Worm (Caenorhabditis elegans): ENCODE measurements around the gene C18B2.3.

The C18B2.3 gene

ce11 chrX:3605727-3606126, 4.1 kb downstream of the C18B2.3 start, which contains the start of gene C18B2.4 (continued):
- TF ChIP-seq ceh-82 (tag; optimal IDR thresholded peaks at IDR 0.05) (peak; percentile 45 to 82 (median 67)), nhr-237 (tag; optimal IDR thresholded peaks at IDR 0.05) (peak; percentile 15), nhr-84 (tag; optimal IDR thresholded peaks at IDR 0.05) (no peak), Y116A8C.19 (tag; optimal IDR thresholded peaks at IDR 0.05; ENCODE audit: borderline replicate concordance) (no peak), elt-2 (tag; optimal IDR thresholded peaks at IDR 0.05) (peak; percentile 36), F16B12.6 (tag; optimal IDR thresholded peaks at IDR 0.05) (peak; percentile 48), sptf-1 (tag; optimal IDR thresholded peaks at IDR 0.05) (no peak), dsc-1 (tag; optimal IDR thresholded peaks at IDR 0.05) (peak; percentile 45), unc-86 (tag; optimal IDR thresholded peaks at IDR 0.05) (peak; percentile 48), alr-1 (tag; optimal IDR thresholded peaks at IDR 0.05; ENCODE audit: borderline replicate concordance) (no peak), zag-1 (tag; optimal IDR thresholded peaks at IDR 0.05) (no peak), nhr-76 (tag; optimal IDR thresholded peaks at IDR 0.05) (no peak), swsn-7 (tag; optimal IDR thresholded peaks at IDR 0.05) (peak; percentile 40), C16A3.4 (tag; optimal IDR thresholded peaks at IDR 0.05) (peak; percentile 80), tlp-1 (tag; optimal IDR thresholded peaks at IDR 0.05) (no peak), dpl-1 (GFP tag; optimal IDR thresholded peaks at IDR 0.05) (peak; percentile 15 to 49 (median 29)), lin-35 (GFP tag; optimal IDR thresholded peaks at IDR 0.05) (peak; percentile 45 to 79), egl-13 (tag; optimal IDR thresholded peaks at IDR 0.05) (peak; percentile 48), nhr-20 (tag; optimal IDR thresholded peaks at IDR 0.05) (peak; percentile 67)

DNA sequence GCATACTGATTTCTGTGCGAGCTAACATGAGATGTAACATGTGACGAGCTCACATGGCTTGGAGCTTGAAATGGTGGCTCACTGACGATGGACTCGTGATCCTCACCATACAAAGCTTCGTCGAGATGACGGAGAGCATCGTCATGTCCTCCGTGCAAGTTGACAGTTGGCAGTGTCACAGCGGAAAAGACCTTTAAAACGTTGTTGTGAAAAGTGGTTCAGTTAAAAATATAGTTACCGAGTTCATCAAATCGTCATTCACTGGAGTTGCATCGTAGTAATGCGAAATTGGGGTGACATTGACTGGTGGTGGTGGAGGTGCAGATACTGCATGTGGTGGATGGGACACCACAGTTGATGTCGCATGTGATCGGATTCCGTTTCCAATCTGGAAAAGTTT, 8.8 kb downstream of the C18B2.3 start:
- no peak for TF ChIP-seq ztf-11 (tag; optimal IDR thresholded peaks at IDR 0.05)
- no peak for TF ChIP-seq sup-37 (GFP tag; optimal IDR thresholded peaks at IDR 0.05)
- no peak for TF ChIP-seq snu-23 (GFP tag; optimal IDR thresholded peaks at IDR 0.05)
- no peak for TF ChIP-seq xbp-1 (tag; optimal IDR thresholded peaks at IDR 0.05)
- no peak for TF ChIP-seq egl-13 (tag; optimal IDR thresholded peaks at IDR 0.05)
- no peak for TF ChIP-seq swsn-7 (tag; optimal IDR thresholded peaks at IDR 0.05)
- no peak for TF ChIP-seq egl-27 (tag; optimal IDR thresholded peaks at IDR 0.05)
- no peak for TF ChIP-seq ets-5 (GFP tag; IDR thresholded peaks at IDR 0.05)
- TF ChIP-seq nhr-19 (GFP tag; conservative IDR thresholded peaks at IDR 0.05): no peak
- no peak for TF ChIP-seq ces-1 (GFP tag; optimal IDR thresholded peaks at IDR 0.05)
- no peak for TF ChIP-seq nhr-71 (tag; optimal IDR thresholded peaks at IDR 0.05)
- no peak for TF ChIP-seq snpc-4 (tag; optimal IDR thresholded peaks at IDR 0.05)
- TF ChIP-seq ceh-88 (GFP tag; IDR thresholded peaks at IDR 0.05): no peak
- TF ChIP-seq dsc-1 (tag; optimal IDR thresholded peaks at IDR 0.05): no peak
- TF ChIP-seq hlh-17 (GFP tag; optimal IDR thresholded peaks at IDR 0.05; ENCODE audit: borderline replicate concordance): no peak

DNA sequence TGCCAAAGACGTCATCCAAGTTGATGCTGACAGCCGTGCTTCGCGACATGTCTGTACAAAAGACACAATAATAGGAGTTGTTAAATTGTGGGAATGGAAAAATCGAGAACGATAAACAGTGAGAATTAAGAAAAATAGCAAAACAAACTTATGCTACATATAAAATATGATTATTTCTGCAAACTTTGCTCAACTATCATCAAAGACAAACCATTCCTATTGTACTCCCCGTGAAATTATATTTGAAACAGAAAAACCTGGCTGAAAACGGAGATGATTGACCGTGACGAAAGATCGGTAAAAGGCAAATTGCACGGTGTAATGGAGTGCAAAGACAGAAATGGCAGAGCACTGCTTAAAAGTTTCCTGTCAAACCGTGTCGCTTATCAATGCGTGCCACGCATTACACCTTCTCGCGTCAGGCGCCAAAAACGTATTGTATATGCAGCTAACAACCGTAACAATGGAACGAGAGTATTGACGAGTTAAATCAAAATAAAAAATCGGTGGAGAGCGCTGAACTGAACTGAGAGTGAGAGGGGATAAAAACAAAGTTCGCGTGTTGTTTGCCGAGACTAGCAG, 9.5 kb downstream of the C18B2.3 start, which contains the start of gene C18B2.5:
C18B2.5 (minus strand) TSS at position 51 of the 582 bp plus-strand sequence.
- TF ChIP-seq elt-2 (tag; optimal IDR thresholded peaks at IDR 0.05): peak; percentile 35
- TF ChIP-seq lin-14 (GFP tag; optimal IDR thresholded peaks at IDR 0.05): no peak
- no peak for TF ChIP-seq efl-1 (optimal IDR thresholded peaks at IDR 0.05)
- TF ChIP-seq efl-1 (GFP tag; optimal IDR thresholded peaks at IDR 0.05 in 1 of 2): peak in 1 of 2 experiments; percentile 72

ce11 chrX:3611740-3612139, 10.1 kb downstream of the C18B2.3 start:
- TF ChIP-seq jun-1 (tag; optimal IDR thresholded peaks at IDR 0.05) (no peak), unc-98 (GFP tag; IDR thresholded peaks at IDR 0.05) (no peak), mep-1 (tag; optimal IDR thresholded peaks at IDR 0.05) (no peak), C16A3.4 (tag; optimal IDR thresholded peaks at IDR 0.05) (no peak), isw-1 (GFP tag; IDR thresholded peaks at IDR 0.05) (no peak), mab-9 (GFP tag; IDR thresholded peaks at IDR 0.05) (no peak), hlh-4 (tag; optimal IDR thresholded peaks at IDR 0.05) (no peak), nhr-84 (tag; optimal IDR thresholded peaks at IDR 0.05) (no peak), fkh-4 (tag; optimal IDR thresholded peaks at IDR 0.05; ENCODE audit: borderline replicate concordance) (no peak), nhr-47 (tag; optimal IDR thresholded peaks at IDR 0.05) (no peak), nhr-77 (tag; optimal IDR thresholded peaks at IDR 0.05) (no peak), dpl-1 (GFP tag; optimal IDR thresholded peaks at IDR 0.05) (no peak), nhr-19 (GFP tag; conservative IDR thresholded peaks at IDR 0.05) (no peak), fos-1 (tag; optimal IDR thresholded peaks at IDR 0.05) (no peak), hlh-17 (GFP tag; optimal IDR thresholded peaks at IDR 0.05; ENCODE audit: borderline replicate concordance) (no peak), Y116A8C.19 (tag; optimal IDR thresholded peaks at IDR 0.05; ENCODE audit: borderline replicate concordance) (no peak), alr-1 (tag; optimal IDR thresholded peaks at IDR 0.05; ENCODE audit: borderline replicate concordance) (no peak), irx-1 (tag; optimal IDR thresholded peaks at IDR 0.05) (no peak), sox-4 (tag; optimal IDR thresholded peaks at IDR 0.05) (no peak), fkh-8 (tag; optimal IDR thresholded peaks at IDR 0.05) (no peak)

All from whole organism, L1 larva.